Worm (Caenorhabditis elegans): ENCODE data around the gene exo-1.

exo-1 gene

ce11 chrIII:13423414-13423813 is at the start of gene exo-1 (continued):
- TF ChIP-seq ztf-26 (tag; optimal IDR thresholded peaks at IDR 0.05) (no peak), ama-1 (optimal IDR thresholded peaks at IDR 0.05) (no peak), ama-1 (GFP tag; optimal IDR thresholded peaks at IDR 0.05) (no peak), F57C9.4 (tag; optimal IDR thresholded peaks at IDR 0.05) (no peak), B0019.2 (GFP tag; conservative IDR thresholded peaks at IDR 0.05) (no peak), zfh-2 (GFP tag; conservative IDR thresholded peaks at IDR 0.05) (no peak), lir-1 (GFP tag; conservative IDR thresholded peaks at IDR 0.05) (no peak), tbx-9 (tag; optimal IDR thresholded peaks at IDR 0.05; ENCODE audit: borderline replicate concordance) (no peak), nhr-90 (tag; optimal IDR thresholded peaks at IDR 0.05) (no peak), bed-1 (GFP tag; IDR thresholded peaks at IDR 0.05) (no peak), F10E7.11 (tag; optimal IDR thresholded peaks at IDR 0.05) (no peak), tlf-1 (GFP tag; optimal IDR thresholded peaks at IDR 0.05) (no peak), nfya-1 (tag; optimal IDR thresholded peaks at IDR 0.05; ENCODE audit: borderline replicate concordance, insufficient read depth) (no peak), F57A8.1 (GFP tag; optimal IDR thresholded peaks at IDR 0.05) (no peak), chd-7 (tag; optimal IDR thresholded peaks at IDR 0.05) (no peak), ceh-100 (GFP tag; IDR thresholded peaks at IDR 0.05) (peak; percentile 95), nhr-179 (tag; optimal IDR thresholded peaks at IDR 0.05) (no peak), zim-3 (tag; optimal IDR thresholded peaks at IDR 0.05) (no peak), F22D6.2 (tag; optimal IDR thresholded peaks at IDR 0.05) (no peak), attf-5 (GFP tag; optimal IDR thresholded peaks at IDR 0.05) (peak; percentile 78), lin-26 (GFP tag; IDR thresholded peaks at IDR 0.05) (no peak), lin-54 (GFP tag; optimal IDR thresholded peaks at IDR 0.05) (peak; percentile 82), somi-1 (GFP tag; optimal IDR thresholded peaks at IDR 0.05) (no peak), efl-1 (GFP tag; optimal IDR thresholded peaks at IDR 0.05) (peak; percentile 77), mxl-1 (tag; optimal IDR thresholded peaks at IDR 0.05) (no peak), ceh-79 (tag; optimal IDR thresholded peaks at IDR 0.05) (no peak), cebp-2 (GFP tag; IDR thresholded peaks at IDR 0.05) (no peak), nhr-27 (tag; optimal IDR thresholded peaks at IDR 0.05) (no peak), mcd-1 (GFP tag; IDR thresholded peaks at IDR 0.05) (peak; percentile 85)

ce11 chrIII:13376304-13376760 is 47.0 kb upstream of the exo-1 start, which contains the start of gene lis-1:
Gene lis-1, minus strand, starts transcription at chrIII:13376710.
- no peak for TF ChIP-seq efl-1 (GFP tag; optimal IDR thresholded peaks at IDR 0.05)
- no peak for TF ChIP-seq attf-3 (GFP tag; conservative IDR thresholded peaks at IDR 0.05)
- TF ChIP-seq lin-35 (GFP tag; optimal IDR thresholded peaks at IDR 0.05), result peak in 1 of 3 experiments; percentile 23
- TF ChIP-seq cebp-1 (GFP tag; IDR thresholded peaks at IDR 0.05), result no peak
- peak; percentile 80 for TF ChIP-seq cebp-1 (tag; optimal IDR thresholded peaks at IDR 0.05)
- TF ChIP-seq nfyb-1 (GFP tag; IDR thresholded peaks at IDR 0.05), result 0 out of 2 replicates have a peak, but pooled peaks have one; percentile 10
- no peak for TF ChIP-seq ekl-4 (GFP tag; IDR thresholded peaks at IDR 0.05)
- TF ChIP-seq atf-7 (tag; optimal IDR thresholded peaks at IDR 0.05), result peak; percentile 5

- TF ChIP-seq K11D2.4 (GFP tag; IDR thresholded peaks at IDR 0.05) (peak; percentile 72), mes-4 (tag; optimal IDR thresholded peaks at IDR 0.05) (no peak), lsy-27 (tag; optimal IDR thresholded peaks at IDR 0.05; ENCODE audit: borderline replicate concordance, insufficient read depth) (no peak), dox-1 (GFP tag; IDR thresholded peaks at IDR 0.05) (no peak), ZK185.1 (tag; optimal IDR thresholded peaks at IDR 0.05; ENCODE audit: poor library complexity, severe bottlenecking) (no peak), K12H6.12 (tag; optimal IDR thresholded peaks at IDR 0.05) (peak; percentile 14), mxl-1 (tag; optimal IDR thresholded peaks at IDR 0.05) (no peak), tbp1 (GFP tag; optimal IDR thresholded peaks at IDR 0.05) (peak; percentile 6), lin-40 (tag; optimal IDR thresholded peaks at IDR 0.05) (peak; percentile 64), cebp-1 (GFP tag; IDR thresholded peaks at IDR 0.05) (peak; percentile 23; the same call in 1 of the 2 replicates), cebp-1 (tag; optimal IDR thresholded peaks at IDR 0.05) (no peak), mcd-1 (GFP tag; IDR thresholded peaks at IDR 0.05) (peak; percentile 49; the same call in 1 of the 2 replicates), snpc-4 (GFP tag; optimal IDR thresholded peaks at IDR 0.05) (no peak), snpc-4 (tag; optimal IDR thresholded peaks at IDR 0.05) (peak in 1 of 4 experiments; percentile 15), nhr-120 (GFP tag; IDR thresholded peaks at IDR 0.05) (no peak), nfyb-1 (GFP tag; IDR thresholded peaks at IDR 0.05) (peak; percentile 71; the same call in 1 of the 2 replicates), C17E4.6 (GFP tag; IDR thresholded peaks at IDR 0.05) (no peak), lin-54 (GFP tag; optimal IDR thresholded peaks at IDR 0.05) (peak; percentile 33)
These were observed 46.1 kb upstream of the exo-1 start for ce11 chrIII:13377249-13377648.

All from whole organism, young adult.